Fruit fly (Drosophila melanogaster): ENCODE results near the gene Droj2.
A peak's percentile ranks its signal among the peaks of the same experiment; 100 is the strongest.

Gene Droj2

DNA sequence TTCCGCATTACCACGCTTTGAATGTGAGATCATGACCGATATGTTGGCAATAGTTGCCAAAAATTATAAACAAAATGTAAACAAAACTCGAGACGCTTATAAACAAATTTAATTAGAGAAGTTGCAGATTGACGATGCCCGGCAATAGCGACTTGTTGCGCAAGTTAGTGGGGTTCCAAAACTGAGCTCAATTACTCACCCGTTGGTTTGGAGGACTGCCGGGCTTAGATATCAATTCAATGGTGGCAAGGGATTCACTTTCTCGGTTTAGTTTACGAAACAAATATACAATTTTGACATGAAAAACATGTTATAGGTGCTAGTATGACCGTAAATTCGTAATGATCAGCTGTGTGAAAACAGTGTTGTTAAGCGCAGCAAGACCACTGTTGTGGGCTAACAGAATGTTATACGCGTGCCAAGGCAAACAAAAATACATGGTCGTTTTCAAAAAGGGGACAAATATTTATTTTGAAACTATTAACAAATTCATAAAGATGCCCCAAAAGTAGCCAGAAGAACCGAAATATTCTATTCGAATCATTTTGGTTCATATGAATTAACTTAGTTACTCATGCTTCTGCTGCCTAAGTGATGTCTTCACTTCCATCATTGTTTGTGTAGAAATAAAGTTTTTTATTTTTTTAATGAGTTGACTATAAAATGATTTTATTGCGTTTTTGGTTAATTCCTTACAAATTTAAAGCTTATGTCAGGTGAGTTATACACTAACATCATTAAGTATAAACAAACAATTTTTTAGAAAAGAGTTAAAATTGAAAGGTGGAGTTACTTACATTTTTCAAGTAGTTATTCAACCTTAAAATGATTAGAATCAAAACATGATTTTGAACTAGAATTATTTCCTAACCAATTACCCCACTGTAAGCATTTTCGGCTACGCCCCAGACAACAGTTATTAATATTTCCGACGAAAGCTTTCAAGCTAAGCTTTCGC lies 15.1 kb upstream of the Droj2 start, which contains the start of gene Elp6 (continued):
- TF ChIP-seq CG6272 (GFP tag; IDR thresholded peaks at IDR 0.05) (peak; percentile 33), cwo (GFP tag; optimal IDR thresholded peaks at IDR 0.05) (peak; percentile 59), wek (GFP tag; optimal IDR thresholded peaks at IDR 0.05) (no peak), CG8765 (GFP tag; IDR thresholded peaks at IDR 0.05) (no peak), peb (GFP tag; IDR thresholded peaks at IDR 0.05) (no peak), ase (GFP tag; IDR thresholded peaks at IDR 0.05) (peak; percentile 64), zen2 (GFP tag; IDR thresholded peaks at IDR 0.05; ENCODE audit: partially characterized antibody) (no peak), NFAT (GFP tag; IDR thresholded peaks at IDR 0.05) (peak; percentile 78), psq (GFP tag; optimal IDR thresholded peaks at IDR 0.05) (peak; percentile 3), ham (GFP tag; IDR thresholded peaks at IDR 0.05) (no peak), tna (GFP tag; IDR thresholded peaks at IDR 0.05; ENCODE audit: partially characterized antibody) (no peak), lov (optimal IDR thresholded peaks at IDR 0.05) (no peak), lov (GFP tag; IDR thresholded peaks at IDR 0.05) (no peak), YL-1 (GFP tag; optimal IDR thresholded peaks at IDR 0.05) (no peak), CG12659 (GFP tag; optimal IDR thresholded peaks at IDR 0.05) (peak; percentile 58), pnt (GFP tag; optimal IDR thresholded peaks at IDR 0.05) (peak; percentile 9), MESR4 (GFP tag; optimal IDR thresholded peaks at IDR 0.05) (peak; percentile 23), CG3407 (GFP tag; optimal IDR thresholded peaks at IDR 0.05) (no peak), al (GFP tag; IDR thresholded peaks at IDR 0.05) (peak; percentile 35; the same call in 1 of the 2 replicates), bab2 (GFP tag; optimal IDR thresholded peaks at IDR 0.05) (peak; percentile 39), pzg (GFP tag; optimal IDR thresholded peaks at IDR 0.05) (peak; percentile 46), CG11696 (GFP tag; IDR thresholded peaks at IDR 0.05) (no peak), Trl (optimal IDR thresholded peaks at IDR 0.05) (no peak), Trl (GFP tag; optimal IDR thresholded peaks at IDR 0.05) (peak; percentile 53), inv (GFP tag; IDR thresholded peaks at IDR 0.05; ENCODE audit: partially characterized antibody) (no peak), prd (optimal IDR thresholded peaks at IDR 0.05) (no peak), prd (GFP tag; IDR thresholded peaks at IDR 0.05) (peak; percentile 64), CG4282 (GFP tag; optimal IDR thresholded peaks at IDR 0.05) (no peak), dati (GFP tag; IDR thresholded peaks at IDR 0.05) (0 out of 2 replicates have a peak, but pooled peaks have one; percentile 35), Hmx (GFP tag; optimal IDR thresholded peaks at IDR 0.05) (peak; percentile 28), CG9932 (GFP tag; IDR thresholded peaks at IDR 0.05) (peak; percentile 70), CG1233 (GFP tag; optimal IDR thresholded peaks at IDR 0.05) (peak; percentile 70), CG6683 (GFP tag; optimal IDR thresholded peaks at IDR 0.05) (peak; percentile 19), tll (GFP tag; optimal IDR thresholded peaks at IDR 0.05) (no peak), CG8944 (GFP tag; optimal IDR thresholded peaks at IDR 0.05) (peak; percentile 41), CG4404 (GFP tag; IDR thresholded peaks at IDR 0.05) (no peak), yki (optimal IDR thresholded peaks at IDR 0.05) (no peak), CG2202 (tag; optimal IDR thresholded peaks at IDR 0.05) (no peak), CG4707 (GFP tag; optimal IDR thresholded peaks at IDR 0.05) (no peak), twi (tag; optimal IDR thresholded peaks at IDR 0.05) (no peak), dimm (GFP tag; IDR thresholded peaks at IDR 0.05) (0 out of 2 replicates have a peak, but pooled peaks have one; percentile 9), pros (GFP tag; optimal IDR thresholded peaks at IDR 0.05) (no peak), Atf3 (GFP tag; optimal IDR thresholded peaks at IDR 0.05) (no peak), CG10209 (GFP tag; optimal IDR thresholded peaks at IDR 0.05) (peak; percentile 73), CG31388 (GFP tag; optimal IDR thresholded peaks at IDR 0.05) (peak; percentile 3), CG16863 (GFP tag; optimal IDR thresholded peaks at IDR 0.05) (peak; percentile 44), corto (GFP tag; optimal IDR thresholded peaks at IDR 0.05) (no peak), HLH54F (GFP tag; optimal IDR thresholded peaks at IDR 0.05) (peak; percentile 76), ara (GFP tag; IDR thresholded peaks at IDR 0.05) (no peak), grau (tag; optimal IDR thresholded peaks at IDR 0.05) (peak; percentile 71)
